Worm (Caenorhabditis elegans) whole organism, young adult: Measurements from ENCODE around the gene vnut-1.

ENCODE experiments used
- D2030.7 ChIP-seq: fragments of 200-800 bp; sonication (Bioruptor generic); IDR thresholded peaks from 2 replicates; pipeline ENCODE4 v1.3.6; 2022; ENCODE audit warnings: missing genetic modification reagents, missing genetic modification characterization, missing compliant biosample characterization
- F22D6.2 ChIP-seq: sonication (generic microtip); optimal IDR thresholded peaks from 2 replicates; lab custom pipeline; 2016; ENCODE audit warnings: mild to moderate bottlenecking, missing genetic modification characterization, missing compliant biosample characterization
- F33H1.4 ChIP-seq: fragments of 200-800 bp; sonication (Bioruptor generic); IDR thresholded peaks from 2 replicates; pipeline ENCODE4 v1.3.6; 2022; ENCODE audit warnings: missing genetic modification reagents, missing genetic modification characterization, missing compliant biosample characterization
- F37B4.10 ChIP-seq: fragments of 200-800 bp; sonication (Bioruptor generic); IDR thresholded peaks from 2 replicates; pipeline ENCODE4 v1.3.6; 2022; ENCODE audit warnings: missing genetic modification characterization, missing compliant biosample characterization
- F52B5.7 ChIP-seq: sonication (generic microtip); optimal IDR thresholded peaks from 2 replicates; lab custom pipeline; 2016; ENCODE audit warnings: mild to moderate bottlenecking, missing genetic modification characterization, missing compliant biosample characterization
- F57A8.1 ChIP-seq: fragments of 200-800 bp; sonication (Bioruptor generic); optimal IDR thresholded peaks from 2 replicates; lab custom pipeline; 2018; ENCODE audit warnings: mild to moderate bottlenecking, missing genetic modification characterization, moderate library complexity, missing compliant biosample characterization
- K11D2.4 ChIP-seq: fragments of 200-800 bp; sonication (Bioruptor generic); IDR thresholded peaks from 2 replicates; pipeline ENCODE4 v1.3.6; 2022; ENCODE audit warnings: missing genetic modification reagents, missing genetic modification characterization, missing compliant biosample characterization
- Y53F4B.3 ChIP-seq: fragments of 200-800 bp; sonication (Bioruptor generic); IDR thresholded peaks from 2 replicates; pipeline ENCODE4 v1.3.6; 2022; ENCODE audit warnings: missing genetic modification reagents, missing genetic modification characterization, missing compliant biosample characterization
- Y95B8A.8 ChIP-seq: fragments of 200-800 bp; sonication (Bioruptor generic); IDR thresholded peaks from 2 replicates; pipeline ENCODE4 v1.3.6; 2022; ENCODE audit warnings: missing genetic modification reagents, missing genetic modification characterization, missing compliant biosample characterization
- ZK185.1 ChIP-seq: sonication (generic microtip); optimal IDR thresholded peaks from 2 replicates; lab custom pipeline; 2016; ENCODE audit warnings: mild to moderate bottlenecking, missing genetic modification characterization, missing compliant biosample characterization; ENCODE audit not compliant: poor library complexity, severe bottlenecking
- ama-1 ChIP-seq, 3 experiments: fragments of 150-350 bp in 1 of 3; sonication (generic microtip) in 2 of 3; optimal IDR thresholded peaks; 2 replicates each; lab custom pipeline; 2014 to 2018; ENCODE audit warnings: missing biosample characterization in 2 of 3, missing genetic modification characterization in 2 of 3, missing genetic modification reagents in 2 of 3
- aptf-2 ChIP-seq: fragments of 200-800 bp; sonication (Bioruptor generic); conservative IDR thresholded peaks from 2 replicates; pipeline ENCODE4 v1.3.6; 2022; ENCODE audit warnings: missing genetic modification reagents, missing genetic modification characterization, missing compliant biosample characterization
- aptf-3 ChIP-seq: fragments of 200-800 bp; sonication (Bioruptor generic); IDR thresholded peaks from 2 replicates; pipeline ENCODE4 v1.3.6; 2022; ENCODE audit warnings: missing genetic modification characterization, missing compliant biosample characterization
- atf-7 ChIP-seq: sonication (generic microtip); optimal IDR thresholded peaks from 2 replicates; lab custom pipeline; 2017; ENCODE audit warnings: mild to moderate bottlenecking, missing genetic modification characterization, missing compliant biosample characterization
- athp-1 ChIP-seq: sonication (generic microtip); optimal IDR thresholded peaks from 2 replicates; lab custom pipeline; 2017; ENCODE audit warnings: mild to moderate bottlenecking, missing genetic modification characterization, missing compliant biosample characterization
- attf-3 ChIP-seq: fragments of 200-800 bp; sonication (Bioruptor generic); conservative IDR thresholded peaks from 2 replicates; pipeline ENCODE4 v1.3.6; 2022; ENCODE audit warnings: missing genetic modification reagents, missing genetic modification characterization, missing compliant biosample characterization
- attf-5 ChIP-seq: fragments of 200-800 bp; sonication (Bioruptor generic); optimal IDR thresholded peaks from 2 replicates; lab custom pipeline; 2018; ENCODE audit warnings: mild to moderate bottlenecking, missing genetic modification characterization, missing compliant biosample characterization
- bed-2 ChIP-seq: fragments of 200-800 bp; sonication (Bioruptor generic); IDR thresholded peaks from 2 replicates; pipeline ENCODE4 v1.3.6; 2022; ENCODE audit warnings: missing genetic modification reagents, missing genetic modification characterization, missing compliant biosample characterization
- cebp-1 ChIP-seq, 2 experiments: fragments of 200-800 bp in 1 of 2; sonication (Bioruptor generic) in 1 of 2; sonication (generic microtip) in 1 of 2; IDR thresholded peaks in 1 of 2; optimal IDR thresholded peaks in 1 of 2; 2 replicates each; pipeline versions ENCODE4 v1.3.6 to Lab custom; 2017 to 2022; ENCODE audit warnings: missing compliant biosample characterization in 2 of 2, missing genetic modification characterization in 2 of 2, mild to moderate bottlenecking in 1 of 2, missing genetic modification reagents in 1 of 2, moderate library complexity in 1 of 2
- ceh-100 ChIP-seq: fragments of 200-800 bp; sonication (Bioruptor generic); IDR thresholded peaks from 2 replicates; pipeline ENCODE4 v1.3.6; 2022; ENCODE audit warnings: missing genetic modification reagents, missing genetic modification characterization, missing compliant biosample characterization
- dox-1 ChIP-seq: fragments of 200-800 bp; sonication (Bioruptor generic); IDR thresholded peaks from 2 replicates; pipeline ENCODE4 v1.3.6; 2022; ENCODE audit warnings: missing genetic modification reagents, missing genetic modification characterization, missing compliant biosample characterization
- egrh-3 ChIP-seq: fragments of 200-800 bp; sonication (Bioruptor generic); IDR thresholded peaks from 2 replicates; pipeline ENCODE4 v1.3.6; 2022; ENCODE audit warnings: missing genetic modification reagents, missing genetic modification characterization, missing compliant biosample characterization
- fkh-3 ChIP-seq: sonication (generic microtip); optimal IDR thresholded peaks from 2 replicates; lab custom pipeline; 2016; ENCODE audit warnings: mild to moderate bottlenecking, missing genetic modification characterization, missing compliant biosample characterization
- gei-17 ChIP-seq: fragments of 200-800 bp; sonication (Bioruptor generic); optimal IDR thresholded peaks from 2 replicates; lab custom pipeline; 2018; ENCODE audit warnings: mild to moderate bottlenecking, missing genetic modification characterization, missing compliant biosample characterization
- hlh-12 ChIP-seq: sonication (generic microtip); optimal IDR thresholded peaks from 2 replicates; lab custom pipeline; 2016; ENCODE audit warnings: missing genetic modification characterization, missing compliant biosample characterization
- hsf-1 ChIP-seq: fragments of 200-800 bp; sonication (Bioruptor generic); IDR thresholded peaks from 2 replicates; pipeline ENCODE4 v1.3.6; 2022; ENCODE audit warnings: missing genetic modification reagents, missing genetic modification characterization, missing compliant biosample characterization
- let-526 ChIP-seq: fragments of 200-800 bp; sonication (Bioruptor generic); IDR thresholded peaks from 2 replicates; pipeline ENCODE4 v1.3.6; 2022; ENCODE audit warnings: missing genetic modification reagents, missing genetic modification characterization, missing compliant biosample characterization
- let-607 ChIP-seq, 2 experiments: fragments of 200-800 bp in 1 of 2; sonication (Bioruptor generic) in 1 of 2; sonication (generic microtip) in 1 of 2; optimal IDR thresholded peaks; 2 replicates each; lab custom pipeline; 2016 to 2018; ENCODE audit warnings: mild to moderate bottlenecking in 2 of 2, missing compliant biosample characterization in 2 of 2, missing genetic modification characterization in 2 of 2, moderate library complexity in 2 of 2, missing genotype in 1 of 2
- lin-35 ChIP-seq, 3 experiments: fragments of 150-350 bp in 2 of 3; sonication (generic microtip) in 1 of 3; optimal IDR thresholded peaks; 2 replicates each; lab custom pipeline; 2014 to 2018; ENCODE audit warnings: missing biosample characterization in 3 of 3, missing genetic modification characterization in 3 of 3, missing genetic modification reagents in 3 of 3
- lin-54 ChIP-seq: fragments of 200-800 bp; sonication (Bioruptor generic); optimal IDR thresholded peaks from 2 replicates; lab custom pipeline; 2018; ENCODE audit warnings: mild to moderate bottlenecking, missing genetic modification characterization, missing compliant biosample characterization
- madf-3 ChIP-seq: fragments of 200-800 bp; sonication (Bioruptor generic); IDR thresholded peaks from 2 replicates; pipeline ENCODE4 v1.3.6; 2022; ENCODE audit warnings: missing genetic modification reagents, missing genetic modification characterization, missing compliant biosample characterization
- madf-6 ChIP-seq: fragments of 200-800 bp; sonication (Bioruptor generic); IDR thresholded peaks from 2 replicates; pipeline ENCODE4 v1.3.6; 2022; ENCODE audit warnings: missing genetic modification reagents, missing genetic modification characterization, missing compliant biosample characterization
- mel-28 ChIP-seq: sonication (generic microtip); optimal IDR thresholded peaks from 2 replicates; lab custom pipeline; 2016; ENCODE audit warnings: borderline replicate concordance, mild to moderate bottlenecking, missing genetic modification characterization, missing compliant biosample characterization
- mxl-1 ChIP-seq: sonication (generic microtip); optimal IDR thresholded peaks from 2 replicates; lab custom pipeline; 2016; ENCODE audit warnings: missing genetic modification characterization, missing compliant biosample characterization
- nfya-1 ChIP-seq: sonication (generic microtip); optimal IDR thresholded peaks from 2 replicates; lab custom pipeline; 2017; ENCODE audit warnings: antibody characterized with exemption, missing compliant biosample characterization, missing genetic modification characterization, borderline replicate concordance; ENCODE audit not compliant: insufficient read depth
- nhr-120 ChIP-seq: fragments of 200-800 bp; sonication (Bioruptor generic); IDR thresholded peaks from 2 replicates; pipeline ENCODE4 v1.3.6; 2022; ENCODE audit warnings: missing genetic modification characterization, missing compliant biosample characterization
- pha-4 ChIP-seq: fragments of 150-350 bp; sonication (generic microtip); optimal IDR thresholded peaks from 2 replicates; lab custom pipeline; 2014; ENCODE audit warnings: missing biosample characterization, missing genetic modification reagents, missing genetic modification characterization
- snpc-4 ChIP-seq, 5 experiments: fragments of 150-350 bp in 1 of 5; sonication (generic microtip) in 4 of 5; optimal IDR thresholded peaks; 2 replicates each; lab custom pipeline; 2014 to 2018; ENCODE audit warnings: missing genetic modification characterization in 5 of 5, missing biosample characterization in 3 of 5, antibody characterized with exemption in 2 of 5, mild to moderate bottlenecking in 2 of 5, missing compliant biosample characterization in 2 of 5, missing genotype in 2 of 5, moderate library complexity in 2 of 5, missing genetic modification reagents in 1 of 5
- somi-1 ChIP-seq: fragments of 200-800 bp; sonication (Bioruptor generic); optimal IDR thresholded peaks from 2 replicates; lab custom pipeline; 2018; ENCODE audit warnings: mild to moderate bottlenecking, missing genetic modification characterization, missing compliant biosample characterization
- tbp1 ChIP-seq: fragments of 200-800 bp; sonication (Bioruptor generic); optimal IDR thresholded peaks from 2 replicates; lab custom pipeline; 2018; ENCODE audit warnings: mild to moderate bottlenecking, missing genetic modification characterization, missing compliant biosample characterization
- tlf-1 ChIP-seq: fragments of 200-800 bp; sonication (Bioruptor generic); optimal IDR thresholded peaks from 2 replicates; lab custom pipeline; 2018; ENCODE audit warnings: mild to moderate bottlenecking, missing genetic modification characterization, missing compliant biosample characterization
- xnd-1 ChIP-seq: sonication (generic microtip); optimal IDR thresholded peaks from 2 replicates; lab custom pipeline; 2016; ENCODE audit warnings: missing genotype, missing genetic modification reagents, missing genetic modification characterization, missing compliant biosample characterization
- ztf-18 ChIP-seq: sonication (generic microtip); optimal IDR thresholded peaks from 2 replicates; lab custom pipeline; 2016; ENCODE audit warnings: missing genotype, mild to moderate bottlenecking, missing genetic modification characterization, missing compliant biosample characterization
- ztf-25 ChIP-seq: fragments of 200-800 bp; sonication (Bioruptor generic); IDR thresholded peaks from 2 replicates; pipeline ENCODE4 v1.3.6; 2022; ENCODE audit warnings: missing genetic modification reagents, missing genetic modification characterization, missing compliant biosample characterization
- ztf-26 ChIP-seq: sonication (generic microtip); optimal IDR thresholded peaks from 2 replicates; lab custom pipeline; 2017; ENCODE audit warnings: missing genetic modification characterization, missing compliant biosample characterization

The vnut-1 gene

ce11 chrII:14441144-14441543, 48.5 kb upstream of the vnut-1 start, which contains the start of gene smg-8 (continued):
- TF ChIP-seq tbp1 (GFP tag; lab: Kevin White, UChicago) (no peak), let-607 (tag; optimal IDR thresholded peaks at IDR 0.05; lab: Kevin White, UChicago) (no peak), dox-1 (GFP tag; lab: Robert Waterston, UW) (no peak), tlf-1 (GFP tag; lab: Kevin White, UChicago) (no peak), fkh-3 (no peak), D2030.7 (GFP tag; lab: Robert Waterston, UW) (no peak), F22D6.2 (tag; lab: Kevin White, UChicago) (no peak), nfya-1 (tag; lab: Kevin White, UChicago) (no peak), lin-54 (peak; percentile 94), ZK185.1 (no peak), egrh-3 (GFP tag; lab: Robert Waterston, UW) (no peak), Y53F4B.3 (GFP tag; lab: Robert Waterston, UW) (no peak), mel-28 (tag; lab: Kevin White, UChicago) (no peak), aptf-2 (GFP tag; lab: Robert Waterston, UW) (no peak), F52B5.7 (tag; lab: Kevin White, UChicago) (no peak), F57A8.1 (no peak), attf-5 (peak; percentile 33), athp-1 (tag; lab: Kevin White, UChicago) (no peak), ceh-100 (GFP tag; lab: Robert Waterston, UW) (no peak), somi-1 (GFP tag; lab: Kevin White, UChicago) (no peak)

ce11 chrII:14451934-14452333, 37.7 kb upstream of the vnut-1 start:
- no peak for TF ChIP-seq nhr-120 (GFP tag; lab: Robert Waterston, UW)
- no peak for TF ChIP-seq ztf-26 (tag; lab: Kevin White, UChicago)
- no peak for TF ChIP-seq hsf-1
- TF ChIP-seq ztf-18 (tag; lab: Kevin White, UChicago), result no peak
- no peak for TF ChIP-seq pha-4 (tag; lab: Kevin White, UChicago)
- no peak for TF ChIP-seq let-526
- TF ChIP-seq ztf-25 (GFP tag; lab: Robert Waterston, UW), result no peak
- TF ChIP-seq attf-3 (GFP tag; lab: Robert Waterston, UW), result no peak
- no peak for TF ChIP-seq atf-7 (tag; lab: Kevin White, UChicago)
- TF ChIP-seq madf-3 (GFP tag; lab: Robert Waterston, UW), result no peak
- TF ChIP-seq xnd-1 (tag; lab: Kevin White, UChicago), result no peak

DNA sequence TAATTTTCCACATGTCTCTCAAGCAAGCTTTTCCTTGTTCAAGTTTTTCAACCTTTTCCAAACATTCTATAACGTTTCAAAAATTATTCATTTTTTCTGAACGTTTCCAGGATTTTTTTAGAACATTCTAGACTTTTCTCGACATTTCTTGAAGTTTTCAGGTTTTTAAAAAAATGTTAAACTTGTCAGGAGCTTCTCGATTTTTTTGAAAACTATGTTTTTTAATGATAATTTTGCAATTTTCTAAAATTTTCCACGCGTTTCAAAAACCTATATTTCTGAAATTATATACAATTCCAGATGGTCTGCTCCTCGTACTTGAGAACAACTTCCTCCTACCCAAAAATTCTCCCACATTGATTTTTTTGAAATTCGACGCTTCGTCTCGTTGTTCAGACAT, 34.3 kb upstream of the vnut-1 start, which contains the start of gene dmsr-6:
TSS of gene dmsr-6 (plus strand) at position 301 of the 400 bp plus-strand sequence.
- no peak for TF ChIP-seq gei-17 (GFP tag; lab: Kevin White, UChicago)
- no peak for TF ChIP-seq mxl-1
- no peak for TF ChIP-seq Y95B8A.8 (GFP tag; lab: Robert Waterston, UW)
- TF ChIP-seq lin-35 (GFP tag; optimal IDR thresholded peaks at IDR 0.05; lab: Kevin White, UChicago), result no peak
- TF ChIP-seq snpc-4 (GFP tag; optimal IDR thresholded peaks at IDR 0.05; lab: Kevin White, UChicago), result no peak
- no peak for TF ChIP-seq snpc-4 (tag; optimal IDR thresholded peaks at IDR 0.05; lab: Kevin White, UChicago)
- TF ChIP-seq F33H1.4, result no peak
- no peak for TF ChIP-seq madf-6 (GFP tag; lab: Robert Waterston, UW)
- no peak for TF ChIP-seq let-607 (tag; optimal IDR thresholded peaks at IDR 0.05; lab: Kevin White, UChicago)
- no peak for TF ChIP-seq K11D2.4
- TF ChIP-seq F37B4.10, result no peak
- no peak for TF ChIP-seq hlh-12 (tag; lab: Kevin White, UChicago)
- TF ChIP-seq fkh-3, result no peak
- no peak for TF ChIP-seq bed-2 (GFP tag; lab: Robert Waterston, UW)
- no peak for TF ChIP-seq aptf-3 (GFP tag; lab: Robert Waterston, UW)
- no peak for TF ChIP-seq cebp-1 (GFP tag; IDR thresholded peaks at IDR 0.05; lab: Robert Waterston, UW)
- no peak for TF ChIP-seq cebp-1 (tag; optimal IDR thresholded peaks at IDR 0.05; lab: Kevin White, UChicago)
- no peak for TF ChIP-seq let-526
- TF ChIP-seq ztf-25 (GFP tag; lab: Robert Waterston, UW), result no peak
- TF ChIP-seq ama-1 (optimal IDR thresholded peaks at IDR 0.05; lab: Kevin White, UChicago), result no peak
- TF ChIP-seq ama-1 (GFP tag; optimal IDR thresholded peaks at IDR 0.05; lab: Kevin White, UChicago), result no peak
- TF ChIP-seq, all 124 proteins: peak for 0
